Worm (Caenorhabditis elegans) whole organism, L2 larva: ENCODE data around the gene F54F2.14.
A peak's percentile ranks its signal among the peaks of the same experiment; 100 is the strongest.

Experiments used
- F13H6.1 ChIP-seq: sonication (generic microtip); optimal IDR thresholded peaks from 2 replicates; lab custom pipeline; 2016; ENCODE audit warnings: missing genetic modification characterization, missing compliant biosample characterization
- ZK546.5 ChIP-seq: sonication (generic microtip); optimal IDR thresholded peaks from 2 replicates; lab custom pipeline; 2017; ENCODE audit warnings: missing biosample characterization, missing genetic modification characterization
- ama-1 ChIP-seq: fragments of 150-350 bp; optimal IDR thresholded peaks from 2 replicates; lab custom pipeline; 2018; ENCODE audit warnings: inconsistent platforms
- egl-27 ChIP-seq: sonication (generic microtip); optimal IDR thresholded peaks from 3 replicates; lab custom pipeline; 2017; ENCODE audit warnings: missing biosample characterization, missing genetic modification reagents, missing genetic modification characterization
- lsy-2 ChIP-seq, 2 experiments: fragments of 150-350 bp in 1 of 2; sonication (generic microtip) in 1 of 2; optimal IDR thresholded peaks; 2 replicates each; lab custom pipeline; 2014 to 2017; ENCODE audit warnings: missing biosample characterization in 2 of 2, missing genetic modification characterization in 2 of 2
- nhr-12 ChIP-seq: fragments of 150-350 bp; optimal IDR thresholded peaks from 2 replicates; lab custom pipeline; 2014; ENCODE audit warnings: missing biosample characterization, missing genetic modification characterization
- nhr-23 ChIP-seq: fragments of 150-350 bp; optimal IDR thresholded peaks from 2 replicates; lab custom pipeline; 2014; ENCODE audit warnings: missing biosample characterization, missing genetic modification reagents, missing genetic modification characterization
- nhr-77 ChIP-seq: fragments of 150-350 bp; optimal IDR thresholded peaks from 2 replicates; lab custom pipeline; 2014; ENCODE audit warnings: missing biosample characterization, missing genetic modification characterization
- snpc-4 ChIP-seq: fragments of 150-350 bp; optimal IDR thresholded peaks from 2 replicates; lab custom pipeline; 2014; ENCODE audit warnings: missing biosample characterization, missing genetic modification characterization
- unc-39 ChIP-seq: fragments of 150-350 bp; optimal IDR thresholded peaks from 2 replicates; lab custom pipeline; 2014; ENCODE audit warnings: missing biosample characterization, missing genetic modification characterization
- unc-55 ChIP-seq: fragments of 150-350 bp; sonication (generic microtip); optimal IDR thresholded peaks from 3 replicates; lab custom pipeline; 2014; ENCODE audit warnings: missing biosample characterization, missing genetic modification reagents, missing genetic modification characterization
- ztf-11 ChIP-seq: sonication (generic microtip); optimal IDR thresholded peaks from 2 replicates; lab custom pipeline; 2017; ENCODE audit warnings: missing biosample characterization, missing genetic modification characterization

DNA sequence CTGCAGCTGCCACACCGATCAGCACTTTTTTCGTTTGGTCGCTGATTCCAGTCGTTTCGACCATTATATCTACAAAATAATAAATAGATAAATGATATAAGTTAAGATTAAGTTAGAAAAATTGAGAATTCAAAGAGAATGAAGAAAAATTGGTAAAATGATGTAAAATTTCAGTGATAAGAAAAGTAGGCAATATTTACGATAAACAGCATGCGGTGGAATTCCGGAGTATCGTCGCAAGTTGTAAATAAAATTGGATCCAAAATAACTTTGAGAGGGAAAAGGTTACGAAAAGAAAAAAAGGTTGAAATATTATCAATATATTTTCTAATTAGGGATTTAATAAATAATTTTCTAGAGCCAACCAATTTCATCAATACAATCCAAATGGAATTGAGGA, 36.7 kb upstream of the F54F2.14 start, which contains the start of gene tomm-70:
- peak; percentile 31 for TF ChIP-seq unc-55 (GFP tag; lab: Kevin White, UChicago)
- TF ChIP-seq ZK546.5 = no peak
- TF ChIP-seq nhr-23 = no peak
- TF ChIP-seq unc-39 (tag; lab: Kevin White, UChicago) = no peak
- no peak for TF ChIP-seq egl-27
- peak in 1 of 2 experiments; percentile 25 for TF ChIP-seq lsy-2 (tag; optimal IDR thresholded peaks at IDR 0.05; lab: Kevin White, UChicago)
- no peak for TF ChIP-seq nhr-12 (tag; lab: Kevin White, UChicago)
- TF ChIP-seq snpc-4 (tag; lab: Kevin White, UChicago) = no peak
- TF ChIP-seq ama-1 (lab: Kevin White, UChicago) = no peak
- no peak for TF ChIP-seq nhr-77 (tag; lab: Kevin White, UChicago)
- TF ChIP-seq F13H6.1 = no peak
- TF ChIP-seq ztf-11 (tag; lab: Kevin White, UChicago) = no peak
